Worm (Caenorhabditis elegans): ENCODE measurements around the gene gly-13.

DNA sequence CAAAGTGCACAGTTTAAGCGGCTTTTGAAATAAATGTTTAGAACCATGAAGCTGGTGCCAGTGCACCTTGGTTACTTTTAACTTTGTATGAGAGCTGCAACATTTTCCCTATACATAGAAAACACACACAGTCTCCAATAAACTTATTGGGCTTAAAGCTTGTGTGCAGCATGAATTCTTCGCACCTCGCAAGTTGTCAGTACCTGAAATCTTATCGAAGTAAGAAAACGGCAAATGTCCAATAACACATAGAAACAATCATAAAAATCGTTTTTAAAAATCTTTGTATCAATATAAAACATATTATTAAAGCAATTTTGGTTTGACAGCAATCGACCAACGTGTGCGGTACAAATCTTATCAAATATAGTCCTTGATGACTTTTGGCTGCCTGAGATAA, 28.0 kb downstream of the gly-13 start:
- TF ChIP-seq mdl-1 (tag; optimal IDR thresholded peaks at IDR 0.05) (no peak), fos-1 (tag; optimal IDR thresholded peaks at IDR 0.05) (no peak), R02D3.7 (tag; optimal IDR thresholded peaks at IDR 0.05) (no peak), zag-1 (tag; optimal IDR thresholded peaks at IDR 0.05) (no peak), elt-3 (tag; optimal IDR thresholded peaks at IDR 0.05) (no peak), lsy-2 (tag; optimal IDR thresholded peaks at IDR 0.05) (no peak), aly-2 (tag; optimal IDR thresholded peaks at IDR 0.05) (no peak), ceh-16 (tag; optimal IDR thresholded peaks at IDR 0.05) (no peak), sma-3 (GFP tag; optimal IDR thresholded peaks at IDR 0.05) (no peak), ceh-82 (tag; optimal IDR thresholded peaks at IDR 0.05) (no peak), nhr-77 (tag; optimal IDR thresholded peaks at IDR 0.05) (no peak), egl-27 (tag; optimal IDR thresholded peaks at IDR 0.05) (no peak), snpc-4 (tag; optimal IDR thresholded peaks at IDR 0.05) (no peak)

Data from whole organism, L2 larva.